Worm (Caenorhabditis elegans) whole organism, L4 larva: ENCODE measurements around the gene srw-99.

Source experiments
- aha-1 ChIP-seq: fragments of 150-350 bp; peaks from one replicate; lab custom pipeline; 2014; ENCODE audit warnings: missing biosample characterization, missing genetic modification characterization
- ceh-28 ChIP-seq: fragments of 150-350 bp; optimal IDR thresholded peaks from 2 replicates; lab custom pipeline; 2014; ENCODE audit warnings: missing biosample characterization, missing genetic modification reagents, missing genetic modification characterization
- dpl-1 ChIP-seq: fragments of 150-350 bp; optimal IDR thresholded peaks from 2 replicates; lab custom pipeline; 2014; ENCODE audit warnings: missing biosample characterization, missing genetic modification reagents, missing genetic modification characterization
- egl-27 ChIP-seq: sonication (generic microtip); optimal IDR thresholded peaks from 3 replicates; lab custom pipeline; 2017; ENCODE audit warnings: missing biosample characterization, missing genetic modification reagents, missing genetic modification characterization
- fos-1 ChIP-seq: fragments of 150-350 bp; optimal IDR thresholded peaks from 2 replicates; lab custom pipeline; 2014; ENCODE audit warnings: missing biosample characterization, missing genetic modification characterization
- jun-1 ChIP-seq: fragments of 150-350 bp; optimal IDR thresholded peaks from 2 replicates; lab custom pipeline; 2014; ENCODE audit warnings: missing biosample characterization, missing genetic modification reagents, missing genetic modification characterization
- mdl-1 ChIP-seq, 2 experiments: fragments of 150-350 bp in 1 of 2; sonication (generic microtip) in 1 of 2; optimal IDR thresholded peaks; 2 replicates each; lab custom pipeline; 2014 to 2017; ENCODE audit warnings: missing biosample characterization in 2 of 2, missing genetic modification characterization in 2 of 2
- nhr-10 ChIP-seq: fragments of 150-350 bp; optimal IDR thresholded peaks from 2 replicates; lab custom pipeline; 2014; ENCODE audit warnings: missing biosample characterization, missing genetic modification characterization
- nhr-41 ChIP-seq: fragments of 200-800 bp; sonication (Bioruptor generic); IDR thresholded peaks from 2 replicates; pipeline ENCODE4 v1.3.6; 2022; ENCODE audit warnings: missing genetic modification reagents, missing genetic modification characterization, missing compliant biosample characterization
- nhr-76 ChIP-seq: fragments of 150-350 bp; optimal IDR thresholded peaks from 2 replicates; lab custom pipeline; 2014; ENCODE audit warnings: missing biosample characterization, missing genetic modification characterization
- zag-1 ChIP-seq: fragments of 150-350 bp; optimal IDR thresholded peaks from 2 replicates; lab custom pipeline; 2014; ENCODE audit warnings: missing biosample characterization, missing genetic modification characterization
- ztf-11 ChIP-seq: fragments of 150-350 bp; optimal IDR thresholded peaks from 2 replicates; lab custom pipeline; 2014; ENCODE audit warnings: missing biosample characterization, missing genetic modification characterization

ce11 chrV:1731918-1732317 is 23.4 kb downstream of the srw-99 start, which contains the start of gene gst-21:
- TF ChIP-seq mdl-1 (tag; optimal IDR thresholded peaks at IDR 0.05; lab: Kevin White, UChicago) (no peak), zag-1 (tag; lab: Kevin White, UChicago) (no peak), dpl-1 (GFP tag; lab: Kevin White, UChicago) (no peak), aha-1 (no peak), egl-27 (tag; lab: Kevin White, UChicago) (no peak), ztf-11 (no peak), nhr-41 (GFP tag; lab: Robert Waterston, UW) (no peak), nhr-10 (tag; lab: Kevin White, UChicago) (no peak), fos-1 (no peak), ceh-28 (no peak), jun-1 (tag; lab: Kevin White, UChicago) (no peak), nhr-76 (tag; lab: Kevin White, UChicago) (no peak)
